Fruit fly (Drosophila melanogaster): ENCODE results near the gene MTA1-like.
A peak's percentile ranks its signal among the peaks of the same experiment; 100 is the strongest.

Gene MTA1-like

dm6 chr3R:5686049-5686757 is 37.7 kb upstream of the MTA1-like start (continued):
- TF ChIP-seq CG15073 (GFP tag; optimal IDR thresholded peaks at IDR 0.05) (no peak), CG8765 (GFP tag; IDR thresholded peaks at IDR 0.05) (no peak), Atf-2 (GFP tag; optimal IDR thresholded peaks at IDR 0.05) (no peak), zen2 (GFP tag; IDR thresholded peaks at IDR 0.05; ENCODE audit: partially characterized antibody) (no peak), CG30020 (tag; optimal IDR thresholded peaks at IDR 0.05) (no peak), ems (GFP tag; optimal IDR thresholded peaks at IDR 0.05) (peak; percentile 9), CG7745 (tag; optimal IDR thresholded peaks at IDR 0.05) (no peak), CG15011 (GFP tag; optimal IDR thresholded peaks at IDR 0.05) (peak; percentile 28), phol (tag; optimal IDR thresholded peaks at IDR 0.05) (peak; percentile 46), HLH3B (GFP tag; IDR thresholded peaks at IDR 0.05) (peak; percentile 47; the same call in 1 of the 2 replicates), CG6175 (GFP tag; IDR thresholded peaks at IDR 0.05) (no peak), CoRest (tag; optimal IDR thresholded peaks at IDR 0.05) (peak; percentile 49), luna (GFP tag; optimal IDR thresholded peaks at IDR 0.05) (no peak), Kr (GFP tag; optimal IDR thresholded peaks at IDR 0.05) (no peak), Dek (tag; optimal IDR thresholded peaks at IDR 0.05) (peak; percentile 40), Nf-YB (GFP tag; optimal IDR thresholded peaks at IDR 0.05) (no peak), vnd (GFP tag; IDR thresholded peaks at IDR 0.05; ENCODE audit: partially characterized antibody) (no peak), CG34376 (GFP tag; optimal IDR thresholded peaks at IDR 0.05) (no peak), CG6254 (GFP tag; optimal IDR thresholded peaks at IDR 0.05) (peak; percentile 14), CG10959 (GFP tag; IDR thresholded peaks at IDR 0.05) (no peak), C15 (GFP tag; IDR thresholded peaks at IDR 0.05) (no peak), dysf (GFP tag; IDR thresholded peaks at IDR 0.05) (peak; percentile 61; the same call in 2 of the 3 replicates), unc-4 (GFP tag; IDR thresholded peaks at IDR 0.05; ENCODE audit: partially characterized antibody) (no peak), CG7357 (GFP tag; IDR thresholded peaks at IDR 0.05) (no peak), CG3847 (GFP tag; IDR thresholded peaks at IDR 0.05) (no peak), HLHmδ (GFP tag; optimal IDR thresholded peaks at IDR 0.05) (no peak), Spps (tag; optimal IDR thresholded peaks at IDR 0.05) (no peak), CG13123 (GFP tag; optimal IDR thresholded peaks at IDR 0.05) (no peak), slou (GFP tag; optimal IDR thresholded peaks at IDR 0.05) (no peak), unpg (GFP tag; optimal IDR thresholded peaks at IDR 0.05) (peak; percentile 58), CG8290 (GFP tag; optimal IDR thresholded peaks at IDR 0.05) (no peak), CG8290 (tag; optimal IDR thresholded peaks at IDR 0.05) (peak in 1 of 2 experiments; percentile 74), oc (tag; optimal IDR thresholded peaks at IDR 0.05) (no peak), Bteb2 (GFP tag; optimal IDR thresholded peaks at IDR 0.05) (no peak), CG2120 (GFP tag; optimal IDR thresholded peaks at IDR 0.05) (peak; percentile 73), inv (GFP tag; IDR thresholded peaks at IDR 0.05; ENCODE audit: partially characterized antibody) (no peak), Fer1 (GFP tag; optimal IDR thresholded peaks at IDR 0.05) (peak; percentile 74), vvl (GFP tag; IDR thresholded peaks at IDR 0.05) (peak; percentile 65), Dip3 (GFP tag; optimal IDR thresholded peaks at IDR 0.05) (peak; percentile 25), CG18011 (GFP tag; optimal IDR thresholded peaks at IDR 0.05) (no peak), hth (optimal IDR thresholded peaks at IDR 0.05) (no peak), YL-1 (GFP tag; optimal IDR thresholded peaks at IDR 0.05) (no peak), bsh (GFP tag; optimal IDR thresholded peaks at IDR 0.05) (peak in 1 of 2 experiments; percentile 45), CG6654 (GFP tag; optimal IDR thresholded peaks at IDR 0.05) (no peak), ssp (GFP tag; IDR thresholded peaks at IDR 0.05) (0 out of 2 replicates have a peak, but pooled peaks have one; percentile 31), Atf6 (GFP tag; IDR thresholded peaks at IDR 0.05) (no peak; the same call in 1 of the 2 replicates), CG8388 (GFP tag; optimal IDR thresholded peaks at IDR 0.05) (no peak), CG17568 (GFP tag; optimal IDR thresholded peaks at IDR 0.05) (no peak), Six4 (GFP tag; optimal IDR thresholded peaks at IDR 0.05) (no peak), Ets65A (GFP tag) (peak; percentile 36)
